Fruit fly (Drosophila melanogaster): Measurements from ENCODE around the gene CycJ.

DNA sequence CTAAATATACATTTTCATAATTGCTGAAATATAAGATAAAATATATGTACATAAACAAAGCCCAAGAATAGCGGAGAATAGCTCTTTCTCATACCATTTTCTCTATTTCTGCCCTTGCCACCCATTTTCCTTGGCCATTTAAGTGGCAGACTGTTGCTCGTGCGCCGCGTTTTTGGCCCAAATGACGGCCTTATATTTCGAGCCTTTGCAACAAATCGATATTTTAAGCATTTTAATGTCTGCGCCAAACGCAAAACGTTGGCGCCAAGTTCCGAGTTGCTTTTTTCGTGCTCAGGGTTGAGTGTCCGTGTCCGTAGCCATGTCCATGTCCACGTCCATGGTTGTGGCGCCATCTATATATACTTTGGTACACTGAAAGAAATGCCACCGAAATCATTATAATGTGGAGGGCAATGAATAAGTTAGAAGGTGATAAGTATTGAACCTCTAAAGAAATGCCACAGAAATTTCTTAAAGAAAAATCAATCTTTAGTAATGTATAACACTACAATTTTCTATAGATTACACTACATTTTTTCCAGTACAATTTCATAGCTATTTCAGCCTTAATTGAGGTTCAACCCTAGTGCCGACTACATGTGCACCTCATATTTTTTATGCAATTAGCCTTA, 26.0 kb downstream of the CycJ start:
- no peak for TF ChIP-seq insv (optimal IDR thresholded peaks at IDR 0.05)
- TF ChIP-seq h (optimal IDR thresholded peaks at IDR 0.05): no peak
- TF ChIP-seq Myc (optimal IDR thresholded peaks at IDR 0.05): no peak
